Worm (Caenorhabditis elegans) whole organism, late embryonic: ENCODE data around the gene ttr-35.

Experiments used
- K02D7.2 ChIP-seq: sonication (generic microtip); optimal IDR thresholded peaks from 2 replicates; lab custom pipeline; 2017; ENCODE audit warnings: mild to moderate bottlenecking, missing genetic modification characterization, missing compliant biosample characterization
- ceh-22 ChIP-seq: sonication (generic microtip); optimal IDR thresholded peaks from 2 replicates; lab custom pipeline; 2017; ENCODE audit warnings: missing biosample characterization, missing genetic modification characterization
- ceh-45 ChIP-seq: fragments of 200-800 bp; sonication (Bioruptor generic); IDR thresholded peaks from 2 replicates; pipeline ENCODE4 v1.3.6; 2022; ENCODE audit warnings: missing genetic modification reagents, missing genetic modification characterization, missing compliant biosample characterization
- dve-1 ChIP-seq: sonication (generic microtip); optimal IDR thresholded peaks from 2 replicates; lab custom pipeline; 2017; ENCODE audit warnings: antibody characterized with exemption, mild to moderate bottlenecking, missing genetic modification characterization, missing compliant biosample characterization
- lim-6 ChIP-seq: sonication (generic microtip); optimal IDR thresholded peaks from 2 replicates; lab custom pipeline; 2016; ENCODE audit warnings: missing genetic modification characterization, missing compliant biosample characterization
- pax-1 ChIP-seq: fragments of 150-350 bp; optimal IDR thresholded peaks from 2 replicates; lab custom pipeline; 2014; ENCODE audit warnings: missing biosample characterization, missing genetic modification characterization
- pha-4 ChIP-seq: fragments of 150-350 bp; optimal IDR thresholded peaks from 2 replicates; lab custom pipeline; 2018; ENCODE audit warnings: missing biosample characterization, missing genetic modification reagents, missing genetic modification characterization

- TF ChIP-seq ceh-22: no peak
- TF ChIP-seq lim-6 (tag; lab: Kevin White, UChicago): no peak
- no peak for TF ChIP-seq dve-1
- TF ChIP-seq ceh-45 (GFP tag; lab: Robert Waterston, UW): no peak
- no peak for TF ChIP-seq pha-4
- no peak for TF ChIP-seq pax-1
- no peak for TF ChIP-seq K02D7.2 (tag; lab: Kevin White, UChicago)
Observed at ce11 chrX:6552806-6553337, 40.8 kb downstream of the ttr-35 start, which contains the start of gene svh-2.
